Worm (Caenorhabditis elegans): Measurements from ENCODE around the gene C10C5.3.
A peak's percentile ranks its signal among the peaks of the same experiment; 100 is the strongest.

The C10C5.3 gene

DNA sequence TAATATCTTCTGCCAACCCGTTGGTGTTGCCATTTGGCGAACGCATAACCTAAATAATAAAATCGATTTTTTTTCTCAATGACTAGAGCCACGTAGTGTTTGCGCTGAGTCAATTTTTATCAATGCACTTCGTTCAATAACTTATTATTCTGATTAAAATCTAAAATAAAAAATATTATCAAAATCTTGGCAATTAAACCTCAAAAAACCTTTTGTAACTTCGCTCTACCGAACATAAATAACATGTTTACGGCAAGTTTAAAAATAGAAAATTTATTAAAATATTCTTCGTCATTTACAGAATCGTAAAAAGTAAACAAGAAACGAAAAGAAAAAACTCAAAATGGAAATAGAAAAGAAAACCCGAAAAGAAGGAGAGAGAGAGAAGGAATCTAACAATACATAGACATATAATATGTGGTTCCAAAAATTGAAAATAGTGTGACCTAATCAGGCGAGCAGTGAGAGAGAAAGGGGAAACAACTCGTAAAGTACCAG, 31.5 kb upstream of the C10C5.3 start, which contains the start of gene pigc-1:
Gene pigc-1 (minus strand): TSS at position 51 of the 498 bp plus-strand sequence.
- TF ChIP-seq hlh-6 (tag; optimal IDR thresholded peaks at IDR 0.05) (no peak), unc-42 (tag; optimal IDR thresholded peaks at IDR 0.05) (peak; percentile 8)

DNA sequence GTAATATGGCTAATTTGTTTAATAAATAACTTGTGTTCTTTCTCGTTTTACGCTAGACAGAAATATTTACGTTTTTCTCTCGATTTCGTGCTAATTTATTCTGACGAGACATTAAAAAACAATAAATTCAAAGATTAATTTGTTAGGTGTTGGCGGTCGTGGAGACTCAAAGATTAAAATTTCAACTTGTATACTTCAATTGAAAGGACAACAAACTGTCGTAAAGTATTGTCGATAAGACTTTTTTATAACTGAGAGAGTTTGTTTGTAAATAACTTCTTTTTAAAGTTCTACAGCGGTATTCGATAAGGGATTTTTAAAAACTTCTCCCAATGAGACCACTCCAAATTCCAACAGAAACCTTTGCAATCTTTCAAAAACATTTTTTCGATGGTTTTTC, 20.9 kb upstream of the C10C5.3 start:
- TF ChIP-seq ceh-31 (tag; optimal IDR thresholded peaks at IDR 0.05): no peak
- TF ChIP-seq ceh-48 (tag; optimal IDR thresholded peaks at IDR 0.05): no peak
- no peak for TF ChIP-seq tbx-7 (tag; optimal IDR thresholded peaks at IDR 0.05)
- TF ChIP-seq unc-42 (tag; optimal IDR thresholded peaks at IDR 0.05): no peak
- no peak for TF ChIP-seq nfya-1 (tag; optimal IDR thresholded peaks at IDR 0.05)
- TF ChIP-seq F13H6.1 (tag; optimal IDR thresholded peaks at IDR 0.05): no peak
- TF ChIP-seq unc-55 (GFP tag; optimal IDR thresholded peaks at IDR 0.05): no peak
- TF ChIP-seq hlh-15 (tag; optimal IDR thresholded peaks at IDR 0.05): no peak
- no peak for TF ChIP-seq pag-3 (tag; optimal IDR thresholded peaks at IDR 0.05; ENCODE audit: borderline replicate concordance)
- no peak for TF ChIP-seq hlh-30 (tag; optimal IDR thresholded peaks at IDR 0.05; ENCODE audit: insufficient read depth)
- no peak for TF ChIP-seq sdc-2 (tag; optimal IDR thresholded peaks at IDR 0.05)
- no peak for TF ChIP-seq lim-6 (tag; optimal IDR thresholded peaks at IDR 0.05)

ce11 chrIV:9366411-9366810, 8.2 kb upstream of the C10C5.3 start, which contains the start of gene pezo-1:
TSS of gene pezo-1 (minus strand) at chrIV:9366511.
- TF ChIP-seq tbx-2 (tag; optimal IDR thresholded peaks at IDR 0.05) (no peak), che-1 (tag; optimal IDR thresholded peaks at IDR 0.05) (no peak), ceh-19 (GFP tag; optimal IDR thresholded peaks at IDR 0.05) (no peak), ceh-18 (tag; optimal IDR thresholded peaks at IDR 0.05) (no peak), ceh-6 (GFP tag; optimal IDR thresholded peaks at IDR 0.05) (no peak), ceh-2 (tag; optimal IDR thresholded peaks at IDR 0.05) (no peak), pat-9 (tag; optimal IDR thresholded peaks at IDR 0.05) (no peak), sox-2 (GFP tag; IDR thresholded peaks at IDR 0.05) (no peak), C38D4.7 (GFP tag; optimal IDR thresholded peaks at IDR 0.05) (no peak)

- TF ChIP-seq pha-2 (tag; optimal IDR thresholded peaks at IDR 0.05) (no peak), hlh-30 (tag; optimal IDR thresholded peaks at IDR 0.05; ENCODE audit: insufficient read depth) (no peak), ahr-1 (tag; optimal IDR thresholded peaks at IDR 0.05) (no peak), ceh-30 (tag; optimal IDR thresholded peaks at IDR 0.05) (no peak), ama-1 (optimal IDR thresholded peaks at IDR 0.05) (no peak), F13H6.1 (tag; optimal IDR thresholded peaks at IDR 0.05) (no peak), dmd-4 (tag; optimal IDR thresholded peaks at IDR 0.05; ENCODE audit: borderline replicate concordance) (no peak), pag-3 (tag; optimal IDR thresholded peaks at IDR 0.05; ENCODE audit: borderline replicate concordance) (no peak), K09A11.1 (tag; optimal IDR thresholded peaks at IDR 0.05; ENCODE audit: insufficient read depth) (no peak), zip-5 (tag; optimal IDR thresholded peaks at IDR 0.05) (no peak), K02D7.2 (tag; optimal IDR thresholded peaks at IDR 0.05) (no peak)
These were observed 6.6 kb upstream of the C10C5.3 start for ce11 chrIV:9367852-9368627.

ce11 chrIV:9371126-9371525, 3.5 kb upstream of the C10C5.3 start, which contains the start of gene fbxc-58:
TSS of gene fbxc-58 (plus strand) at chrIV:9371508.
- no peak for TF ChIP-seq eyg-1 (tag; optimal IDR thresholded peaks at IDR 0.05)

DNA sequence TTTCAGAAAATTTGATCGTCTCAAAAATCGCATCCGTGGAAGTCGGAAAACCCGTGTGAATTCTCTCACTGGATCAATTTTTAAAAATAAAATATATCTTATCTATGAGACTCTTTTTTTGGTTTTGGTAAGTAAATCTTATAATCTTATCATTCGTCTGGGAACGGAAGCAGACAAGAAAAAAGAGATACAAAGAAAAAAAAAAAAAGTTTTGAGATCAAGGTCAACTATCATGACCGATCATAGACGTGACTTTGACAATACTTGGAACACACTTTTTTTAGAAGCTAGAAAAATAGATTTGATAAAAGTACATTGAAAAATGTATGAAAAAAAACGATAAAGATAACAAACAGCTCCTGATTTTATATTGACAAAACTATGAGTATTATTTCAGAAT, 1.9 kb downstream of the C10C5.3 start:
- TF ChIP-seq fax-1 (tag; optimal IDR thresholded peaks at IDR 0.05): no peak
- no peak for TF ChIP-seq madf-2 (tag; optimal IDR thresholded peaks at IDR 0.05)
- TF ChIP-seq ama-1 (optimal IDR thresholded peaks at IDR 0.05): no peak
- TF ChIP-seq npax-4 (tag; optimal IDR thresholded peaks at IDR 0.05): no peak
- TF ChIP-seq ref-2 (tag; optimal IDR thresholded peaks at IDR 0.05): no peak
- TF ChIP-seq hlh-8 (tag; optimal IDR thresholded peaks at IDR 0.05): no peak
